Fruit fly (Drosophila melanogaster) whole organism, embryonic: Measurements from ENCODE around the gene SdicC.
A peak's percentile ranks its signal among the peaks of the same experiment; 100 is the strongest.

Experiments
- Adf1 ChIP-seq: fragments of 200-800 bp; sonication (Bioruptor generic); IDR thresholded peaks from 2 replicates; pipeline ENCODE4 v1.3.6; 2022; ENCODE audit warnings: missing biosample characterization, missing genetic modification characterization
- Atf6 ChIP-seq: fragments of 200-800 bp; sonication (Bioruptor generic); IDR thresholded peaks from 2 replicates; pipeline ENCODE4 v1.3.6; 2022; ENCODE audit warnings: missing biosample characterization, missing genetic modification characterization
- Awh ChIP-seq: fragments of 200-800 bp; sonication (Bioruptor generic); IDR thresholded peaks from 2 replicates; pipeline ENCODE4, ENCODE4 v1.3.6; 2022; ENCODE audit warnings: missing biosample characterization, missing genetic modification characterization
- Blimp-1 ChIP-seq: fragments of 200-800 bp; sonication (Bioruptor generic); optimal IDR thresholded peaks from 3 replicates; lab custom pipeline; 2018; ENCODE audit warnings: missing biosample characterization, missing genetic modification characterization, mild to moderate bottlenecking, moderate library complexity, missing genetic modification reagents
- CG12391 ChIP-seq: fragments of 200-800 bp; sonication (Bioruptor generic); optimal IDR thresholded peaks from 3 replicates; lab custom pipeline; 2018; ENCODE audit warnings: missing biosample characterization, mild to moderate bottlenecking, missing genetic modification characterization, moderate library complexity
- CG14014 ChIP-seq: fragments of 200-800 bp; sonication (Bioruptor generic); IDR thresholded peaks from 2 replicates; pipeline ENCODE4 v1.3.6; 2022; ENCODE audit warnings: missing biosample characterization, missing genetic modification characterization
- CG1603 ChIP-seq: fragments of 200-800 bp; sonication (Bioruptor generic); optimal IDR thresholded peaks from 2 replicates; lab custom pipeline; 2019; ENCODE audit warnings: missing biosample characterization, mild to moderate bottlenecking, missing genetic modification characterization, moderate library complexity
- CG17385 ChIP-seq: fragments of 200-800 bp; sonication (Bioruptor generic); optimal IDR thresholded peaks from 3 replicates; lab custom pipeline; 2018; ENCODE audit warnings: missing biosample characterization, mild to moderate bottlenecking, missing genetic modification characterization
- CG17612 ChIP-seq: fragments of 200-800 bp; sonication (Bioruptor generic); IDR thresholded peaks from 2 replicates; pipeline ENCODE4 v1.3.6; 2022; ENCODE audit warnings: missing biosample characterization, missing genetic modification characterization
- CG17802 ChIP-seq: fragments of 200-800 bp; sonication (Bioruptor generic); optimal IDR thresholded peaks from 2 replicates; lab custom pipeline; 2018; ENCODE audit warnings: missing biosample characterization, mild to moderate bottlenecking, missing genetic modification characterization, moderate library complexity
- CG18764 ChIP-seq: fragments of 200-800 bp; sonication (Bioruptor generic); optimal IDR thresholded peaks from 3 replicates; lab custom pipeline; 2016; ENCODE audit warnings: missing biosample characterization, missing genetic modification characterization
- CG5180 ChIP-seq: fragments of 200-800 bp; sonication (Bioruptor generic); optimal IDR thresholded peaks from 3 replicates; lab custom pipeline; 2017; ENCODE audit warnings: missing biosample characterization, missing genetic modification characterization, mild to moderate bottlenecking, moderate library complexity, missing genetic modification reagents
- CG7963 ChIP-seq: fragments of 200-800 bp; sonication (Bioruptor generic); IDR thresholded peaks from 3 replicates; pipeline ENCODE4 v1.3.6; 2022; ENCODE audit warnings: missing biosample characterization, missing genetic modification characterization; ENCODE audit not compliant: partially characterized antibody
- CG8290 ChIP-seq, 3 experiments: fragments of 200-800 bp; sonication (Bioruptor generic); optimal IDR thresholded peaks; 2 replicates each; lab custom pipeline; 2016 to 2019; ENCODE audit warnings: missing biosample characterization in 3 of 3, missing genetic modification characterization in 3 of 3, mild to moderate bottlenecking in 2 of 3, moderate library complexity in 1 of 3
- CTCF ChIP-seq: fragments of 200-800 bp; sonication (Bioruptor generic); optimal IDR thresholded peaks from 2 replicates; lab custom pipeline; 2017; ENCODE audit warnings: missing biosample characterization, mild to moderate bottlenecking, missing genetic modification characterization, moderate library complexity
- Doc2 ChIP-seq: fragments of 200-800 bp; sonication (Bioruptor generic); IDR thresholded peaks from 2 replicates; pipeline ENCODE4 v1.3.6; 2022; ENCODE audit warnings: missing biosample characterization, missing genetic modification characterization
- Drgx ChIP-seq: fragments of 200-800 bp; sonication (Bioruptor generic); IDR thresholded peaks from 2 replicates; pipeline ENCODE4 v1.3.6; 2022; ENCODE audit warnings: missing biosample characterization, missing genetic modification characterization
- Ets65A ChIP-seq: fragments of 200-800 bp; sonication (Bioruptor generic); peaks from one replicate; lab custom pipeline; 2016; ENCODE audit warnings: missing biosample characterization, missing genetic modification characterization
- Fer1 ChIP-seq: fragments of 200-800 bp; sonication (Bioruptor generic); optimal IDR thresholded peaks from 2 replicates; lab custom pipeline; 2017; ENCODE audit warnings: missing biosample characterization, mild to moderate bottlenecking, missing genetic modification characterization
- Lpt ChIP-seq: fragments of >200 bp; optimal IDR thresholded peaks from 2 replicates; lab custom pipeline; 2018; ENCODE audit warnings: missing biosample characterization, missing genetic modification characterization
- MBD-R2 ChIP-seq: fragments of 200-800 bp; sonication (Bioruptor generic); IDR thresholded peaks from 2 replicates; pipeline ENCODE4 v1.3.6; 2022; ENCODE audit warnings: missing biosample characterization, missing genetic modification characterization
- Med ChIP-seq: fragments of 200-800 bp; sonication (Bioruptor generic); peaks from one replicate; lab custom pipeline; 2016; ENCODE audit warnings: missing biosample characterization, missing genetic modification characterization, mild to moderate bottlenecking, inconsistent platforms, moderate library complexity
- Pdp1 ChIP-seq, 2 experiments: fragments of 200-800 bp; sonication (Bioruptor generic); optimal IDR thresholded peaks; 3 replicates each; lab custom pipeline; 2016; ENCODE audit warnings: missing biosample characterization in 2 of 2, missing genetic modification characterization in 2 of 2, mild to moderate bottlenecking in 1 of 2, moderate library complexity in 1 of 2
- Sry-β ChIP-seq: fragments of 200-800 bp; sonication (Bioruptor generic); optimal IDR thresholded peaks from 2 replicates; lab custom pipeline; 2018; ENCODE audit warnings: missing biosample characterization, mild to moderate bottlenecking, missing genetic modification characterization, moderate library complexity
- bbx ChIP-seq: fragments of 200-800 bp; sonication (Bioruptor generic); IDR thresholded peaks from 2 replicates; pipeline ENCODE4 v1.3.6; 2022; ENCODE audit warnings: missing biosample characterization, missing genetic modification characterization; ENCODE audit not compliant: partially characterized antibody
- bsh ChIP-seq, 2 experiments: fragments of 200-800 bp; sonication (Bioruptor generic); optimal IDR thresholded peaks; 2 replicates each; lab custom pipeline; 2017 to 2018; ENCODE audit warnings: mild to moderate bottlenecking in 2 of 2, missing biosample characterization in 2 of 2, missing genetic modification characterization in 2 of 2, moderate library complexity in 1 of 2
- chinmo ChIP-seq: fragments of 200-800 bp; sonication (Bioruptor generic); IDR thresholded peaks from 4 replicates; pipeline ENCODE4 v1.3.6; 2022; ENCODE audit warnings: missing biosample characterization, missing genetic modification characterization; ENCODE audit not compliant: partially characterized antibody
- ci ChIP-seq: fragments of 200-800 bp; sonication (Bioruptor generic); IDR thresholded peaks from 3 replicates; pipeline ENCODE4 v1.3.6; 2022; ENCODE audit warnings: missing biosample characterization, missing genetic modification characterization
- corto ChIP-seq: fragments of 200-800 bp; sonication (Bioruptor generic); optimal IDR thresholded peaks from 2 replicates; lab custom pipeline; 2016; ENCODE audit warnings: missing biosample characterization, mild to moderate bottlenecking, missing genetic modification characterization, moderate library complexity
- dati ChIP-seq: fragments of 200-800 bp; sonication (Bioruptor generic); IDR thresholded peaks from 2 replicates; pipeline ENCODE4 v1.3.6; 2022; ENCODE audit warnings: missing biosample characterization, missing genetic modification characterization
- nau ChIP-seq: fragments of 200-800 bp; sonication (Bioruptor generic); optimal IDR thresholded peaks from 3 replicates; lab custom pipeline; 2017; ENCODE audit warnings: missing biosample characterization, mild to moderate bottlenecking, missing genetic modification characterization, missing genetic modification reagents
- oc ChIP-seq: fragments of 200-800 bp; sonication (Bioruptor generic); optimal IDR thresholded peaks from 2 replicates; lab custom pipeline; 2018; ENCODE audit warnings: missing biosample characterization, mild to moderate bottlenecking, missing genetic modification characterization, moderate library complexity
- row ChIP-seq: fragments of 200-800 bp; sonication (Bioruptor generic); IDR thresholded peaks from 3 replicates; pipeline ENCODE4 v1.3.6; 2022; ENCODE audit warnings: missing biosample characterization, missing genetic modification characterization
- sens ChIP-seq: fragments of 200-800 bp; sonication (Bioruptor generic); peaks from one replicate; lab custom pipeline; 2016; ENCODE audit warnings: missing biosample characterization, missing genetic modification characterization
- shn ChIP-seq: fragments of 200-800 bp; sonication (Bioruptor generic); optimal IDR thresholded peaks from 3 replicates; lab custom pipeline; 2016; ENCODE audit warnings: missing biosample characterization, missing genetic modification characterization
- sisA ChIP-seq: fragments of 200-800 bp; sonication (Bioruptor generic); IDR thresholded peaks from 2 replicates; pipeline ENCODE4 v1.3.6; 2022; ENCODE audit warnings: missing biosample characterization, missing genetic modification characterization
- sqz ChIP-seq: fragments of 200-800 bp; sonication (Bioruptor generic); optimal IDR thresholded peaks from 3 replicates; lab custom pipeline; 2018; ENCODE audit warnings: missing biosample characterization, mild to moderate bottlenecking, missing genetic modification characterization
- ssp ChIP-seq: fragments of 200-800 bp; sonication (Bioruptor generic); IDR thresholded peaks from 2 replicates; pipeline ENCODE4 v1.3.6; 2022; ENCODE audit warnings: missing biosample characterization, missing genetic modification characterization
- tap ChIP-seq: fragments of 200-800 bp; optimal IDR thresholded peaks from 3 replicates; lab custom pipeline; 2019; ENCODE audit warnings: missing biosample characterization, mild to moderate bottlenecking, missing genetic modification characterization, moderate library complexity

The SdicC gene

DNA sequence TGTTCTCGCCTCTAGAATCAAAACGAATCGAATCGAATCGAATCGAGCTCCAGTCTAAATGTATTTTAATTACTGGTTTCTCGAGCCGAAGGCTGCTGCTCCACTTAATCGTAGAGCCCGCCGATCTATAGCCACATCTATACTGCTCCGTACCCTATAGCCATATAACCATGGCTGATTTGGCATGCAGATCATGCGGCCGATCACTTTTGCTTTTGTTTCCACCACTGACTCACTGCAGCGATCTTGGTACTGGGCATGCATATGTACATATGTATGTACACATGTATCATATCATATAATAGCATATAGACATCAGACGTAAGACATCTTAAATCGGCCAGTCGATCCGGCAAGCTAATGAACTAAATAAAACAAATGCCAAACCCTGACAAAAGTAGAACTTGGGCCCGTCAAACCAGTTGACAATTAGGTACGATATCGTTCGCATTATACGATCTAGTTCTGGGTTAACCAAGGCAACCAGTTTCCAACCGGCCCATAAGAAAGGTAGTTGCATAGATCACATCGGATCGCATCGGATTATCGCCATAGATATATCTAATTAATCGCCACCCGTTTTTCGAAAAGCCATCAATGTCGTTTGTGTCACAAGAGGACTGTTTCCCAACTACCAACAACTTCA, 28.3 kb upstream of the SdicC start (continued):
- TF ChIP-seq Blimp-1 (GFP tag; lab: Kevin White, UChicago) = peak; percentile 50
- no peak for TF ChIP-seq dati (GFP tag; lab: Robert Waterston, UW)
- no peak for TF ChIP-seq corto

dm6 chrX:20244278-20244677, 27.2 kb upstream of the SdicC start, which contains the start of gene Peritrophin-A:
Gene Peritrophin-A (plus strand): TSS chrX:20244647.
- TF ChIP-seq Adf1 (peak; percentile 30; the same call in 1 of the 2 replicates), sqz (GFP tag; lab: Kevin White, UChicago) (peak; percentile 67), Drgx (GFP tag; lab: Robert Waterston, UW) (peak; percentile 70), CG17385 (GFP tag; lab: Kevin White, UChicago) (peak; percentile 66), Fer1 (no peak)

DNA sequence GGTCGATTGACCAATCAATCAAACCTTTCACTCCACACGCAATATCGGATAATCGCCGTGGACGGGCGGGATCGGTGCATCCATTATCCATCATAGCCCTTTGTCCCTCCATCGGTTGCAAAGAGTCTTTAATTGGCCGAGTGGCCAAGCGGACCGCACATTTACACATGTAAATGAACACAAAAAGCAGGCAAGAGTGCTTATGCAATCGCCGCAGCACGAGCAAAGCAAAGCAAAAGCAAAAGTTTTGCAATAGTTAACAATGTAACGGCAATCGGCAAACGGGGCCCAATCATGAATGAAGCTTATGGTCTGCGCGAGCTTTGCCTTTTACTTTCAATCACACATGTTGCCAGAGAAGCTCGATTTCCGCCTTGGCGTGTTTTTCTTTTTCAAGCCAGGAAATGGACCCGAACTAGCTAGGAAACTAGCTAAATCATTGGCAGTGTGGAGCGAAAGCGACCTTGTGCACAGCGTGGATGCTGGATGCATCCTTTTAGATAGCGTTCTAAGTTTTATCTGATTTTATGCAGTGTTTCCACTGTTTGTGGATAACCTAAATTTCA, 26.3 kb upstream of the SdicC start:
- TF ChIP-seq Pdp1 (GFP tag; optimal IDR thresholded peaks at IDR 0.05; lab: Kevin White, UChicago) (peak in 1 of 2 experiments; percentile 86), sens (GFP tag; lab: Kevin White, UChicago) (no peak), Blimp-1 (GFP tag; lab: Kevin White, UChicago) (peak; percentile 88), bbx (GFP tag; lab: Robert Waterston, UW) (0 out of 2 replicates have a peak, but pooled peaks have one; percentile 10), Awh (peak; percentile 67), chinmo (0 out of 4 replicates have a peak, but pooled peaks have one; percentile 21), CG18764 (GFP tag; lab: Kevin White, UChicago) (no peak), CG1603 (tag; lab: Kevin White, UChicago) (peak; percentile 7), CG5180 (GFP tag; lab: Kevin White, UChicago) (peak; percentile 89), sisA (GFP tag; lab: Robert Waterston, UW) (no peak), oc (tag; lab: Kevin White, UChicago) (peak; percentile 27), row (GFP tag; lab: Robert Waterston, UW) (peak; percentile 58), Lpt (GFP tag; lab: Kevin White, UChicago) (no peak), Sry-β (GFP tag; lab: Kevin White, UChicago) (peak; percentile 83), ssp (GFP tag; lab: Robert Waterston, UW) (0 out of 2 replicates have a peak, but pooled peaks have one; percentile 28), tap (no peak), MBD-R2 (GFP tag; lab: Robert Waterston, UW) (0 out of 2 replicates have a peak, but pooled peaks have one; percentile 26), CG17802 (peak; percentile 7), Med (GFP tag; lab: Kevin White, UChicago) (peak; percentile 36), CG12391 (tag; lab: Kevin White, UChicago) (no peak), nau (GFP tag; lab: Kevin White, UChicago) (no peak), ci (0 out of 3 replicates have a peak, but pooled peaks have one; percentile 18)

DNA sequence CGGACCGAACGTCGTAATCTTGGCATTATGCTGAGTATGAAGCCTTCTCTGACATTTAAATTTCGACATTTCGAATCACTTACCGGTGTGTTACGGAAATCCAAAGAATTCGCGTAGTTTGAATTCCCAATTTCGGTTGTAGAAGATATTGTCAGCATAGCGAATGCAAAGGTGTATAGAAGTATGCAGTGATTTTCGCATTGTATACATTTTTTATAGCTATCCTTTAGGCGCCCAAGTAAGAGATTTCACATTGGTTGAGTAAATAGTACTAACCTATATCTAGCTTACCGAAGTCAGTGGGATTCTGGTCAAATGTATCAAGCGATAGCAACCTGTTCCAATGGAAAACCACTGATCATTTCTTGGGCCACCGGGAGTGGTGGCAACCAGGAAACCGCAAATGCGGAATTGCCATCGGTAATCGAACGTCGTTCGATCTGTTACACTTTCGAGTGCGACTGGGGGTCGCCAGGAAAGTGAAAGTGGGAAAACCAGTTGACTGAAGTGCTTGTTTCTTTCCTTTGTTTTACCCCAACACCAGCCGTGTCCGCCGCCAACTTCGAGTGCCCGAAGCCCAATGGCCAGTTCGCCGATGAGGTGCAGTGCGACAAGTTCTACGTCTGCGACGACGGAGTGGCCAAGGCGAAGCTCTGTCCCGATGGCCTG, 23.6 kb upstream of the SdicC start:
- TF ChIP-seq Atf6 (GFP tag; lab: Robert Waterston, UW) (no peak), Doc2 (GFP tag; lab: Robert Waterston, UW) (no peak), CTCF (GFP tag; lab: Kevin White, UChicago) (no peak), Blimp-1 (GFP tag; lab: Kevin White, UChicago) (peak; percentile 68), shn (GFP tag; lab: Kevin White, UChicago) (no peak), CG14014 (GFP tag; lab: Robert Waterston, UW) (no peak), bsh (GFP tag; optimal IDR thresholded peaks at IDR 0.05; lab: Kevin White, UChicago) (no peak), CG8290 (GFP tag; optimal IDR thresholded peaks at IDR 0.05; lab: Kevin White, UChicago) (peak; percentile 80), CG8290 (tag; optimal IDR thresholded peaks at IDR 0.05; lab: Kevin White, UChicago) (peak in 1 of 2 experiments; percentile 73), CG17612 (GFP tag; lab: Robert Waterston, UW) (peak; percentile 86), Ets65A (GFP tag; lab: Kevin White, UChicago) (peak; percentile 84), CG7963 (GFP tag; lab: Robert Waterston, UW) (no peak)
